Worm (Caenorhabditis elegans): Measurements from ENCODE around the gene T01C3.11.

DNA sequence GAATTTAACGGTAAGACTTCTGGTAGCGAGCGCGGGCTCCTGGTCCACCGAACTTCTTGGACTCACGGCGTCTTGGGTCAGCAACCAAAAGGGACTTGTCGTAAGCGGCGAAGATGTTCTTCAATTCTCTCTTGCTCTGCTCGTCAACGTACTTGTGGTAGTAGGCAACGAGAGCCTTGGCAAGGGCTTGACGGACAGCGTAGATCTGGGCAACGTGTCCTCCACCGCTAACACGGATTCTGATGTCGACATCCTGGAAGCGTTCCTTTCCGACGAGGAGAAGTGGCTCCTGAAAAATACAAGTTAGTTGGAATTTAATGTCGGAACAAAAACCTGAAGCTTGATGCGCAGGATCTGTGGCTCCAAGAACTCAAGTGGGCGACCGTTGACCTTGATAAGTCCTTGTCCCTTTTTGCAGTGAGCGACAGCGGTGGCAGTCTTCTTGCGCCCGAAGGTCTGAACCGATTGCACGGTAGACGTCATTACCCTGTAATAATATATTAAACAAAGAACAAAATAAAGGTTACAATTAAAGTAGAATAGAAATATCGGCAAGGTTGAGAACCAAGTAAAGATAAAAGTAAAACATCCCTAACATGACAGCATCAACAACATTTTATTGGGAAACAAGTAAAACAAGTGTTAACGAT lies 845 bp downstream of the T01C3.11 start, which contains the start of gene rps-16:
- TF ChIP-seq W03F9.2 (tag; optimal IDR thresholded peaks at IDR 0.05) = no peak
- no peak for TF ChIP-seq him-1 (tag; optimal IDR thresholded peaks at IDR 0.05)
- TF ChIP-seq dao-5 (tag; optimal IDR thresholded peaks at IDR 0.05) = peak; percentile 19
